Fruit fly (Drosophila melanogaster): ENCODE results near the gene Cpr35B.

- TF ChIP-seq slbo (GFP tag; IDR thresholded peaks at IDR 0.05) (no peak), Atf3 (GFP tag; optimal IDR thresholded peaks at IDR 0.05) (no peak), CG31224 (GFP tag; IDR thresholded peaks at IDR 0.05) (no peak), Hr39 (optimal IDR thresholded peaks at IDR 0.05) (no peak), CG33213 (GFP tag; optimal IDR thresholded peaks at IDR 0.05) (no peak), CG5180 (GFP tag; optimal IDR thresholded peaks at IDR 0.05) (no peak)
These were observed 9.5 kb upstream of the Cpr35B start for dm6 chr2L:14434475-14434874.

Measured in whole organism, embryonic.